Worm (Caenorhabditis elegans): ENCODE results near the gene pac-1.

ce11 chrIII:8467520-8467919 lies 27.3 kb upstream of the pac-1 start:
- TF ChIP-seq fkh-10 (GFP tag; optimal IDR thresholded peaks at IDR 0.05) (no peak), skn-1 (tag; optimal IDR thresholded peaks at IDR 0.05) (no peak), ceh-82 (tag; optimal IDR thresholded peaks at IDR 0.05) (no peak), elt-3 (tag; optimal IDR thresholded peaks at IDR 0.05) (no peak), nhr-25 (tag; optimal IDR thresholded peaks at IDR 0.05) (no peak), snpc-4 (tag; optimal IDR thresholded peaks at IDR 0.05) (no peak), egl-5 (tag; optimal IDR thresholded peaks at IDR 0.05) (no peak), elt-1 (tag; optimal IDR thresholded peaks at IDR 0.05) (no peak), aly-2 (tag; optimal IDR thresholded peaks at IDR 0.05) (no peak)

All from whole organism, L3 larva.